Worm (Caenorhabditis elegans) whole organism, L1 larva: ENCODE data around the gene C14C11.7.

Source experiments
- irx-1 ChIP-seq: sonication (generic microtip); optimal IDR thresholded peaks from 2 replicates; lab custom pipeline; 2016; ENCODE audit warnings: missing genetic modification characterization, missing compliant biosample characterization
- lin-13 ChIP-seq: fragments of 150-350 bp; optimal IDR thresholded peaks from 2 replicates; lab custom pipeline; 2014; ENCODE audit warnings: missing biosample characterization, missing genetic modification reagents, missing genetic modification characterization
- sox-4 ChIP-seq: sonication (generic microtip); optimal IDR thresholded peaks from 2 replicates; lab custom pipeline; 2016; ENCODE audit warnings: missing genetic modification characterization, missing compliant biosample characterization
- unc-130 ChIP-seq: fragments of 150-350 bp; optimal IDR thresholded peaks from 2 replicates; lab custom pipeline; 2017; ENCODE audit warnings: missing biosample characterization, missing genetic modification characterization, inconsistent platforms
- unc-30 ChIP-seq: sonication (generic microtip); optimal IDR thresholded peaks from 2 replicates; lab custom pipeline; 2017; ENCODE audit warnings: missing biosample characterization, missing genetic modification characterization
- zag-1 ChIP-seq: fragments of 150-350 bp; optimal IDR thresholded peaks from 2 replicates; lab custom pipeline; 2014; ENCODE audit warnings: missing biosample characterization, missing genetic modification characterization

DNA sequence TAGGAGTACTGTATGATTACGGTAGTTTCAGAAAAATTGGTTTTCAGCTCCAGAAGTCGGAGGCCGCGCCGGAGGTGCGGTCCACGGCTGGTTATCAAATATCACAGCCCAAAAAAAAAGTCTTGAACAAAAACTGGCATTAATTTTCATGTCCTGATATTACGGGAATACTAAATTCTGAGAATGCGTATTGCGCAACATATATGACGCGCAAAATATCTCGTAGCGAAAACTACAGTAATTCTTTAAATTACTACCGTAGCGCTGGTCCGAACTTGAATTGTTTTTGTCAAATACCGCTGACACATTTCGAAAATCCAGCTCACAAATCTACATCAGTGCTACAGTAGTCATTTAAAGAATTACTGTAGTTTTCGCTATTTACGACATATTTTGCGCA lies 3.1 kb upstream of the C14C11.7 start:
- TF ChIP-seq unc-30 (tag; lab: Kevin White, UChicago): no peak
- TF ChIP-seq zag-1 (tag; lab: Kevin White, UChicago): no peak
- TF ChIP-seq irx-1 (tag; lab: Kevin White, UChicago): no peak
- no peak for TF ChIP-seq lin-13
- TF ChIP-seq sox-4: no peak
- no peak for TF ChIP-seq unc-130 (tag; lab: Kevin White, UChicago)
